Fruit fly (Drosophila melanogaster) whole organism: ENCODE results near the gene Hrb98DE.

Source experiments
- CG8478 ChIP-seq: fragments of >200 bp; optimal IDR thresholded peaks from 2 replicates; lab custom pipeline; 2018; ENCODE audit warnings: inconsistent platforms
- Dll ChIP-seq: fragments of >200 bp; optimal IDR thresholded peaks from 2 replicates; lab custom pipeline; 2017
- EcR ChIP-seq, 2 experiments: fragments of >200 bp; optimal IDR thresholded peaks; 2 replicates each; lab custom pipeline; 2017; ENCODE audit warnings: missing biosample characterization in 2 of 2, missing genetic modification characterization in 2 of 2, missing genetic modification reagents in 2 of 2
- pan ChIP-seq: fragments of >200 bp; optimal IDR thresholded peaks from 2 replicates; lab custom pipeline; 2017
- psq ChIP-seq: fragments of >200 bp; optimal IDR thresholded peaks from 2 replicates; lab custom pipeline; 2017
- usp ChIP-seq: fragments of >200 bp; optimal IDR thresholded peaks from 2 replicates; lab custom pipeline; 2017; ENCODE audit warnings: missing biosample characterization, missing genetic modification characterization, mixed read lengths

The Hrb98DE gene

DNA sequence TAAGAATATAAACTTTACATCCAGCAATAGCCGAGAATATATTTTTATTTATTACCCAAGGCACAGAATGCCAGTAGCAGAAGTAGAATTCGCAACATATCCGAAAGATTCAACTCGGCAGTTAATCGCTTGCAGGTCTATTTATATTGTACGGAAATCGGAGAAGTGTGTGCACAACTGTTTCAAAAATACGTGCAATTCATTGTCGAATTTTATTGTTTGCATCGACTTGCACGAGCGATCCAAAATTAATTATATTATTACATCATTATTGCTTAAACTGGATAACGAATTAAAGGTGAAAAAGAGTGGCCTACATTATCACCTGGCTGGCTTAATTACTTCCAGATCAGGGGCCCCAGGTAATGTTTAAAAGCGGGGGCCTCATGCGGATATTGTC, 43.2 kb downstream of the Hrb98DE start, which contains the start of gene CG14062:
TSS of gene CG14062 (minus strand) at position 101 of the 400 bp plus-strand sequence.
- TF ChIP-seq Dll (no peak), usp (no peak), CG8478 (no peak), pan (no peak), EcR (GFP tag; optimal IDR thresholded peaks at IDR 0.05; lab: Kevin White, UChicago) (no peak), psq (lab: Kevin White, UChicago) (no peak)

DNA sequence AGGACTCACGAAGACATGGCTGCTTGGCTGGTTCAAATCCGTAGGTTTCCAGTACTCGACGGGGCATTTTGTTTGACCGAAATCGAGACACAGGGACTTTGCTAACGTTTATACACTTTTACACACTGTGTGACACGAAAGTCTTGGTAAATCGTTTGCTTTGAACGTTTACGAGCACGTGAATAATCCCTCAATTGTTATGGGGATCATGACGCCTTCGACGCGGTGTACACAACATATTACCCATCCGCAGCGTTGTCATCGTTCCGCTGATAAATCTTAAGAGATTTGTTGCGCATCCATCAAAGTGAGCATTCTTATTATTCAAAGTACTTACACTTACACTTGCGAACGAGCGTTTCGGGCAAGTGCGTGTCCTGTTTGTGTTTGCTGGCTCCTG, 50.7 kb downstream of the Hrb98DE start, which contains the start of gene CG31050:
TSS of gene CG31050 (minus strand) at position 101 of the 400 bp plus-strand sequence.
- TF ChIP-seq Dll (no peak), psq (lab: Kevin White, UChicago) (no peak), CG8478 (no peak), usp (no peak), EcR (GFP tag; optimal IDR thresholded peaks at IDR 0.05; lab: Kevin White, UChicago) (no peak), pan (no peak)

DNA sequence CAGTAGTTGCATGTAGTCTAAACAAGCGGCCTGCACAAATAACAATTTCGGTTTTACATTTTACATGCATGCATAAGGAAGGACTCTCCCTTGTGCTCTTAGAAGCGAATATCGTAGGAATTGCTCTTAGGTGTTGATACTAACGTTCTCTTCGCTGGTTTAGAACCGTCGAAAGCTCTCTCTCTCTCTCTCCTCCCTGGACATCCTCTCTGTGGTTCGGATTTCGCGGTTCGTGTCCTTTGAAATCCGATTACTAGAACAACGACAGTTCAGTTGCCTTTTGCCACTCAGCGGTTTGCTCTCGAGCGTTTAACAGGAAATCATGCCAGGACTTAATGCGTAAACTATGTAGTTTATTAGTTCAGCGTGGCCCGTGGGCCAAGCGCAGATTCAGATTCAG, 55.0 kb downstream of the Hrb98DE start:
- TF ChIP-seq CG8478 (no peak), psq (lab: Kevin White, UChicago) (no peak), EcR (GFP tag; optimal IDR thresholded peaks at IDR 0.05; lab: Kevin White, UChicago) (no peak), pan (no peak), Dll (no peak), usp (no peak)
